Worm (Caenorhabditis elegans) whole organism, midembryonic: Measurements from ENCODE around the gene nhr-167.

Experiments
- T22C8.4 ChIP-seq: fragments of 200-800 bp; sonication (Bioruptor generic); IDR thresholded peaks from 2 replicates; pipeline ENCODE4 v1.3.6; 2022; ENCODE audit warnings: missing genetic modification characterization, missing compliant biosample characterization
- cog-1 ChIP-seq: sonication (generic microtip); optimal IDR thresholded peaks from 2 replicates; lab custom pipeline; 2016; ENCODE audit warnings: missing genetic modification characterization, missing compliant biosample characterization
- flt-1 ChIP-seq: fragments of 200-800 bp; sonication (Bioruptor generic); IDR thresholded peaks from 2 replicates; pipeline ENCODE4 v1.3.6; 2022; ENCODE audit warnings: missing genetic modification characterization, missing compliant biosample characterization
- klf-2 ChIP-seq: fragments of 200-800 bp; sonication (Bioruptor generic); conservative IDR thresholded peaks from 2 replicates; pipeline ENCODE4 v1.3.6; 2022; ENCODE audit warnings: missing genetic modification reagents, missing genetic modification characterization, missing compliant biosample characterization
- ref-1 ChIP-seq: fragments of 200-800 bp; sonication (Bioruptor generic); conservative IDR thresholded peaks from 2 replicates; pipeline ENCODE4 v1.3.6; 2022; ENCODE audit warnings: missing genetic modification reagents, missing genetic modification characterization, missing compliant biosample characterization
- tab-1 ChIP-seq: fragments of 200-800 bp; sonication (Bioruptor generic); IDR thresholded peaks from 2 replicates; pipeline ENCODE4 v1.3.6; 2022; ENCODE audit warnings: missing genetic modification characterization, missing compliant biosample characterization
- ztf-23 ChIP-seq: fragments of 200-800 bp; sonication (Bioruptor generic); IDR thresholded peaks from 2 replicates; pipeline ENCODE4 v1.3.6; 2022; ENCODE audit warnings: missing genetic modification reagents, missing genetic modification characterization, missing compliant biosample characterization

ce11 chrX:11964555-11964954 lies 17.3 kb downstream of the nhr-167 start:
- no peak for TF ChIP-seq klf-2 (GFP tag; lab: Robert Waterston, UW)
- no peak for TF ChIP-seq flt-1 (GFP tag; lab: Robert Waterston, UW)
- TF ChIP-seq T22C8.4 (GFP tag; lab: Robert Waterston, UW), result no peak
- no peak for TF ChIP-seq cog-1 (tag; lab: Kevin White, UChicago)
- no peak for TF ChIP-seq ref-1 (GFP tag; lab: Robert Waterston, UW)
- TF ChIP-seq ztf-23, result no peak
- no peak for TF ChIP-seq tab-1
